Worm (Caenorhabditis elegans): Measurements from ENCODE around the gene srh-74.

Gene srh-74

DNA sequence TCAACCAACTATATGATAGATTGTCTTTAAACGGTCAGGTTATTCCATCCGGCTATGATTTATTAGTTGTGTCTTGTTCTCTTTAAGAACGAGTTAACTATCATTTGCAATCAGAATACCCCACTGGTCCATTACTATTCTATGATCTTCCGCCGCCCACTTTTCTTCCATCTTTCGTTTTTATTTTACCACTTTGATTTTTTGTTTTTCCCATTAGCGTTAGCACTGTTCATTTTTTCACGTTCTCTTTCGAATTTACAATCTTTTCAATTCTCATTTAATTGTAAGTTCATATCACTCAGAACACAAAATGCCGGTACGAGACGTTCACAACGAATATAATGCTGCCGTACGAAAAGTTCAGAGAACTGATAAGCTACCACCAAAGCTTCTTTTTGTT, 5.2 kb upstream of the srh-74 start, which contains the start of gene T04C12.7:
T04C12.7 (plus strand) TSS at position 301 of the 400 bp plus-strand sequence.
- no peak for TF ChIP-seq dao-5 (tag; optimal IDR thresholded peaks at IDR 0.05)
- no peak for TF ChIP-seq him-1 (tag; optimal IDR thresholded peaks at IDR 0.05)
- no peak for TF ChIP-seq W03F9.2 (tag; optimal IDR thresholded peaks at IDR 0.05)

DNA sequence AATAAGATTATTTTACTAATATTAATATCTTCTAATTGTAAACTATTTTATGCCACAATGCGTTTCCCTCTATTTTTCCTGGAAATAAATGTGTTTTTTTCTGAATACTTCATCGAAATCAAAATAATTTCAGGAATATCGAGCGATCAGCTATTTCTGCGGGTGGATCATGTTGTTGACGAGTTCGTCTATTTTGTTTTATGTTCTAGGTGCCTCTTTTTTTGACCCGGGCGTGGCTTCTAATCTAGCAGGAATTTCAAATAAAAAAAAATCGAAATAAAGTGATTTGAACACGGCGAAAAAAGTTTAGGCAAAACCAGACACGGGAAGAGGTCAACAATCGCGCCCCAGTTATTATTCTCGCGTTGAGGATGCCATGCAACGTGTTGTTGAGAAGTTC, 3.3 kb upstream of the srh-74 start, which contains the start of gene T04C12.33:
T04C12.33 (plus strand) TSS at position 301 of the 400 bp plus-strand sequence.
- TF ChIP-seq W03F9.2 (tag; optimal IDR thresholded peaks at IDR 0.05) = no peak
- TF ChIP-seq dao-5 (tag; optimal IDR thresholded peaks at IDR 0.05) = no peak
- TF ChIP-seq him-1 (tag; optimal IDR thresholded peaks at IDR 0.05) = no peak

DNA sequence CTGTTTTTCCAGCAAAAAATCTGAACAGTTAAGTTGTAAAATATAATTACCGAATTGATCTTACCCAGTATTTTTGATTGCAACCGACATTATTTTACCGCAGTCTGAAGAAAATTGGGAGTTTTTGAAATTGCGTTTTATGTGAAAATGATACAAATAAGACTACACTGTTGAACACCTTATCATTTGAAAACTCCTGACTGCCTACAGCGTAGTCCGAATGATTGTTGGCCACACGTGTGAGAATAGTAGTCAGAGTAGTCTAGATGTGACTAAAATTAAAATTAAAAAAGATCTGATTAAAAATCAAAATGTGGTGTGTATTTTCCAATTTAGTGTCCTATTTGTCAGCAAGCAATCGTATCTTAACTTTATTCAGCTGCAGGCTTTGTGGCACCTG, 1.8 kb downstream of the srh-74 start, which contains the start of gene dhs-18:
dhs-18 (minus strand) TSS at position 104 of the 400 bp plus-strand sequence.
- no peak for TF ChIP-seq dao-5 (tag; optimal IDR thresholded peaks at IDR 0.05)

DNA sequence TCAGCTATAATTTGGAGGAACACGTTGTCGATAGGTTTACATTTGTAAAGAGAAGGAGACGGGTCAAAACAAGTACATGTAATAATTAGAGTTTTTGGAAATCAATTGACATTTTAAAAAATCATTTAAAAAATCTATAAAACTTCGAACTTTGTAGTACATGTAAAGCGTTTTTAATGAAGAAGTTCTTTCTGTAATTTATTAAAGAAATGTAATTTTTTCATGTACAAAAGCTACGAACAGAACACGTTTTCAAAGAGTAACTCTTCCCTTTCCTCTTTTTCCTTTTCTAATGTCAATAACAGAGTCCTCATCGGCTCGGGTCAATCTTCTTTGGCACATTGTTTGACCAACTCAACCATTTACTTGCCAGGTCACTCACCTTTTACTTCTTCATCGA, 4.8 kb downstream of the srh-74 start, which contains the start of gene C45B11.6:
C45B11.6 (plus strand) TSS at position 301 of the 400 bp plus-strand sequence.
- no peak for TF ChIP-seq W03F9.2 (tag; optimal IDR thresholded peaks at IDR 0.05)
- no peak for TF ChIP-seq him-1 (tag; optimal IDR thresholded peaks at IDR 0.05)
- no peak for TF ChIP-seq dao-5 (tag; optimal IDR thresholded peaks at IDR 0.05)

DNA sequence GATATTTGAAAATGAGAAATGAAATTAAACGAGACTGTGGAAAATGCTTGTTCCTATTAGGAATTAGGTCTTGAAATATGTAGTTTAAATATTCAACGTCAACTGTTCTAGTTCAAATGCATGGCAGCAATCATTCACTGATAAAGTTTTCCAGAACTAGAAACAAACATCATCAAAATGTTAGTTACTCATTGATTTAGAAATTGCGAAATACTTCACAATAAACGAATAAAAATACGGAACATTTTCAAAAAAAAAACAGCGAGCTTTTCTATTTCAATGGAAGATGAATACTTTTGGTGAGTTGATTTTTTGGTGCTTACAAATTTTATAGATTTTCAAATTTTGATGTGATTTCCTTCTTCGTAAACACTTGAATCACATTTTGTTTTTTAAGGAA, 6.0 kb downstream of the srh-74 start, which contains the start of gene C45B11.2:
C45B11.2 (plus strand) TSS at position 173 of the 400 bp plus-strand sequence.
- TF ChIP-seq dao-5 (tag; optimal IDR thresholded peaks at IDR 0.05) (no peak), W03F9.2 (tag; optimal IDR thresholded peaks at IDR 0.05) (no peak), him-1 (tag; optimal IDR thresholded peaks at IDR 0.05) (no peak)

DNA sequence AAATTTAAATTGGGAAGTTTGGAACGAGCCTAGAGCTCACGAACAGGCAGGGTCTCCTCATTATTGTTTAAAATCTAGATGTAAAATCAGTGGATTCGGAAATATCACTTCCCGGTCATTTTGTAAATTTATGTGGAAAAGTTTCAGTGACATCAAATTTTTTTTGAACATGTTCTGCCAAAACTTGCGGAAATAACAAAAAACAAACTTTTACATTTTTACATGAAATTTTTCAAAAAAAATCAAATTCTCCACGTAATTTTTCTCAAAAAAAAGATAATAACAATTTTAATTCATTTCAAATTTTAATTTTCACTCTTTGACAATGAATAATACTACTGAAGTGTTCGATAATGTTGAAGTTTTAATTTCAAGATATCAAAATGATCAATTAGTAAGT, 7.1 kb downstream of the srh-74 start, which contains the start of gene C45B11.5:
C45B11.5 (plus strand) TSS at position 301 of the 400 bp plus-strand sequence.
- no peak for TF ChIP-seq dao-5 (tag; optimal IDR thresholded peaks at IDR 0.05)
- TF ChIP-seq W03F9.2 (tag; optimal IDR thresholded peaks at IDR 0.05) = no peak

DNA sequence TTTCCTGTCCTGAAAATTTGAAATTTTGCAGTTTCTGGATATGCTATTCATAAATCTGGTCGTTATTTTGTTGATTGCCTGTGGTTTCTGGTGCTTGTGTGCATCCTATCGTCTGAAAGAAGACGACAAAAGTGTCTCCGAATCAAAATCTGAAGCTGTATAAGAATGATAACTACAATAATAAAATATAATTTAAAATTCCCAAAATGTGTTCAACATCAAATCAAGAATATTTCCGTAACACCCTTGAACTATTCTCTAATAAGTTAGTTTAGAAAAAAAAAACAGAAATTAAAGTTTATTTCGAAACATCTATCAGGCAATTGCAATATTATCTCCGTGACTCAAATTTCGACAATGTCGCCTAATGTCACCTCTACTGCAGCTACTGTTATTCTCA, 8.1 kb downstream of the srh-74 start, which contains the start of gene C45B11.8:
C45B11.8 (plus strand) TSS at position 301 of the 400 bp plus-strand sequence.
- no peak for TF ChIP-seq dao-5 (tag; optimal IDR thresholded peaks at IDR 0.05)
- TF ChIP-seq W03F9.2 (tag; optimal IDR thresholded peaks at IDR 0.05) = no peak
- no peak for TF ChIP-seq him-1 (tag; optimal IDR thresholded peaks at IDR 0.05)

DNA sequence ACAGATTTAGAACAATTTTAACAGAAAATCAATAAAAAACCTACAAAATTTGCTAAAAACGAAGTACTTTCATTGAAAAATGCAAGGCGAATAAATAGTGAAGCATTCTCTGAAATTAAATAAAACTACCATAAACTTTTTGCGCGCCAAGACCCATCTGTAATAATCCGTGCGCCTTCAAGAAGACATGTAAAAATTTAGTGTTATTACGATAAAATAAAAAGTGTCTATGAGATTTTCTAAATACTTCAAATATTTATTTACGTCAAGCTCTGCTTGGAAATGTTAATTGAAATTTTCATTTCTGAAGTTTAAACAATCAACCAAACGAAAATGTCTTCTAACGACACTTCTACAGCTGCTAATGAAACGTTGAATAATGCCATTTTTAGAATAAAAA, 8.6 kb downstream of the srh-74 start, which contains the start of gene C45B11.9:
C45B11.9 (plus strand) TSS at position 301 of the 400 bp plus-strand sequence.
- TF ChIP-seq dao-5 (tag; optimal IDR thresholded peaks at IDR 0.05) (no peak), him-1 (tag; optimal IDR thresholded peaks at IDR 0.05) (no peak), W03F9.2 (tag; optimal IDR thresholded peaks at IDR 0.05) (no peak)

DNA sequence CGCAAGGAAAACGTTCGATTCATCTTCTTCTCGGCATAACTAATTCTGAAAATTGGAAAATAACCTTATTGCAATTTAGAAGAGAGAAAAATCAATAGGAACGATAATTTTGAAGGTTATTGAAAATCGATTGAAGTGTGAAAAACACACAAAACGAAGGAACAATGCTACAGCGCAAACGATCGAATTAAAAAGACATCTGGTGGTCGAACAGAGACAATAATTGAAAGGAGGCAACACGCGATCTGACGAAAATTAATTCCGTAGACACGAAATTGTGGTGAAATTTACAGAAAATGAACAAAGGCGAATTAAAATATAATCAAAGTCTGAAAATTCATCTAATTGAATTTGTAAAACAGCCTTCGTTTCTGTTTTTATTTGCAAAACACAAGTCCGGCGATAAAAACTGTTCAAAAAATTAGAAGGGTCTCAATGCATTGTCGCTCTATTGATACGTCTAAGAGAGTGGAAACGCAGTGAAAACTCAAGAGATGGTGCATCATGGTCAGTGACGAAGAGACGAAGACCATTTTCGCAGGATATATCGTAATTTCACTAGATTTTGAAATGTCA, 9.1 kb downstream of the srh-74 start, which contains the start of gene pak-2:
pak-2 (minus strand) TSS at position 51 of the 576 bp plus-strand sequence.
- peak; percentile 52 for TF ChIP-seq W03F9.2 (tag; optimal IDR thresholded peaks at IDR 0.05)
- TF ChIP-seq him-1 (tag; optimal IDR thresholded peaks at IDR 0.05) = peak; percentile 55
- TF ChIP-seq dao-5 (tag; optimal IDR thresholded peaks at IDR 0.05) = no peak

DNA sequence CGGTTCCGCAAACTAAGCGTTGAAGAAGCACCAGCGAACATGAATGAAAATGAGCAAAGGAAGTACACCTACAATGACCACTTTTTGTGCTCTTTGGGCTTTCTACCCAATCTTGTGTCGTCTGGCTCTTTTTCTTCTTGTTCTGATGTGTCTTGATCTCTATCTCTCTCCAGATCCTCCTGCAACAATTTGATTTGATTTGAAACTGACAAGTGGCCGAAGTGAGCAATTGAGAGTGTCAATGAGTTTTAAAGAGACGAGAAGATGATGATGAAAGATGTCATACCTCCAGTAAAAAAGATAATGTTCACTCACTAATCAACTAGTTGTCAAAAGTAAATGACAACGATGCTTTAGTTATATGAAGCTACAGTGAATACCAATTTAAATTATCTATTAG, 13.8 kb downstream of the srh-74 start, which contains the start of gene pptr-2:
pptr-2 (minus strand) TSS at position 184 of the 400 bp plus-strand sequence.
- TF ChIP-seq dao-5 (tag; optimal IDR thresholded peaks at IDR 0.05) = no peak
- TF ChIP-seq W03F9.2 (tag; optimal IDR thresholded peaks at IDR 0.05) = no peak
- TF ChIP-seq him-1 (tag; optimal IDR thresholded peaks at IDR 0.05) = no peak

DNA sequence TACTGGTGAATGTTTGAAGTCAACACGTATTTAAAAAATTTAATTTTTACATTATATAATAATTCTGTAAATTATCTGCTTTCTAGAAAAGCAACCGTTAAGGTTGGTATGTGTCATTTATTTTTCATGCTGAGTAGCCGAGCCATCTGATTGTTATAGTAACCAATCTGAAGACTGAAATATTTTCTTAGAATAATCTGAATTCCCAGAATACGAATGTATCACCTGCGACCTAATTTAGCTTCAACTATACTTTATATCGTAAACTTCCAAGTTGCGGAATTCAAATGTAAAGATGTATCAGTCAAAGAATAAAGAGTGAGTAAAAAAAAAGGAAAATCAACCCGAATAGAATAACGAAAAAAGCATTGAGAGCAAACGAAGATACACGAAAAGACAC, 15.3 kb downstream of the srh-74 start:
- TF ChIP-seq dao-5 (tag; optimal IDR thresholded peaks at IDR 0.05) = no peak
- TF ChIP-seq him-1 (tag; optimal IDR thresholded peaks at IDR 0.05) = no peak
- TF ChIP-seq W03F9.2 (tag; optimal IDR thresholded peaks at IDR 0.05) = no peak

DNA sequence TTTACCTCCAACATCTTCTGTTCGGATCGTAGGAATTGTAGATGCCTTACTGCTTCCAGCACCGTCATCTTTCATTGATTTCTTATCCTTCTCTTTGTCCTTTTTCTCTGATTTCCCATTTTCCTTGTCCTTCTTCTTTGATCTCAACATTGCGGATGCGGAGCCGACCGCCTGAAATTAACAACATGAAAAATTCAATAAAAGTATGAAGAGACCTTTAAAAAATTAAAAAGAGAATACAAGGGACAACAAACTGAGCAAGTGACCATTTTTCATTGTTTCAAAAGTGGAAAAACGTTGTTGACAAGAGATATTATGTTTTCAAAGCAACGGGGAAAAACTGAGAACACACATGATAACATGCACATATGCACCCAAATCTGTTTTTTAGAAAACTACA, 17.9 kb downstream of the srh-74 start:
- TF ChIP-seq dao-5 (tag; optimal IDR thresholded peaks at IDR 0.05) (no peak), W03F9.2 (tag; optimal IDR thresholded peaks at IDR 0.05) (no peak), him-1 (tag; optimal IDR thresholded peaks at IDR 0.05) (no peak)

DNA sequence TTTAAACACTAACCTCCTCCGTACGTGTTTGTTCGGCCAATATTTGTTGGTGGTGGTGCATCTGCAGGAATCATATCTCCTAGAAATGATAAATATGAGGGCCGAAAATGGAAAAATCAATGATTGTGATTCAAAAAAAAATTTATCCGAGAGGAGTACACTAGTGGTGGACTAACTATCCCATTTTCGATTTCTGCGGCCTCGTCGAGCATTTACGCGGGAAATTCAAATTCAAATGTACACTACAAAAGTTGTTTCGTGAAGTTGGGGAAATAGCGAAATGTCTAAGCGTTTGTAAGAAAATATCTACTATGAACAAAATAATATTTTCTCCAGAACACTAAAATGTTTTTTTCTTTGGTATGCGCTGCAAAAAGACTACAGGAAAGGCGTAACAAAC, 19.3 kb downstream of the srh-74 start:
- TF ChIP-seq W03F9.2 (tag; optimal IDR thresholded peaks at IDR 0.05) (peak; percentile 22), him-1 (tag; optimal IDR thresholded peaks at IDR 0.05) (no peak)

DNA sequence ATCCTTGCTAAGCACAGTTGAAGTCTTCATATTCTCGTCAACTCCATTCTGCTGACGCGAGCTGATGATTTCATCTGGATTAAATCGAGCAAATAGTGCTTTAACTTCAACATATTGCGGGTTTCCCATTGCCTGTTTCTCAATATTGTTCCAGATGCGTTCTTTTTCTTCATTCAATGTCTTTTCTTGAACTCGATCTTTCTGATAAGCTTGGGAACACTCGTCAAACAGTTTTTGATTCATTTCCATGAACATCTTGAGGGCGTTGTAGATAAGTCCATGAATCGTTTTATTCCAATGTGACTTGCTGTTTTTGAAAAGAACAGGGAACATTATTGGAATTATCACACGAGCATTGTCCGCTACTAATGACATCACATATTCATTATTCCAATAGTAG, 20.8 kb downstream of the srh-74 start:
- no peak for TF ChIP-seq W03F9.2 (tag; optimal IDR thresholded peaks at IDR 0.05)
- no peak for TF ChIP-seq him-1 (tag; optimal IDR thresholded peaks at IDR 0.05)
- TF ChIP-seq dao-5 (tag; optimal IDR thresholded peaks at IDR 0.05) = no peak

DNA sequence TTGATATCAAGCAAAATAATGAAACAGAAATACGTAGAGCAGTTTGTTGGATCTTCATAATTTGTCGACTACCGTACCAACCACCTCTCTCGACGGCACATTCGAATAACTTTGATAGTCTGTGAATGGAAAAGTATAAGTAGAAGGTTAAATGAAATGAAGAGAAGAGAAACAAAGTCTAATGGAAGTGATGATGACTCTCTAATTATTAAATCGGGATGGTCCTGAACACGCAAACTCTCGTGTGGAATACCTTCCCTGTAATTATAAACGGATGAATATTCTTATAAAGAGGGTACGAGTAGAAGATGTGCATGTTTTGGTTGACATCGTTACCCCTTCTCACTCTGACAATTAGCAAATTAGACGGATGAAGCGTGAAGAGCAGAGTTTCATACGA, 25.8 kb downstream of the srh-74 start, which contains the start of the genes C13G3.12 and hot-6:
C13G3.12 (minus strand) TSS at position 101 of the 400 bp plus-strand sequence.
hot-6 (minus strand) TSS at position 121 of the 400 bp plus-strand sequence.
- no peak for TF ChIP-seq W03F9.2 (tag; optimal IDR thresholded peaks at IDR 0.05)
- TF ChIP-seq him-1 (tag; optimal IDR thresholded peaks at IDR 0.05) = no peak
- TF ChIP-seq dao-5 (tag; optimal IDR thresholded peaks at IDR 0.05) = no peak

Data from whole organism, L4/young adult.